Worm (Caenorhabditis elegans): ENCODE measurements around the gene C06H2.7.

C06H2.7 gene

ce11 chrV:11144694-11145093 is at the start of gene C06H2.7:
Gene C06H2.7, minus strand, starts transcription at chrV:11144794.
- TF ChIP-seq mab-5 (tag; optimal IDR thresholded peaks at IDR 0.05) (no peak), ztf-11 (tag; optimal IDR thresholded peaks at IDR 0.05) (no peak), bed-3 (GFP tag; optimal IDR thresholded peaks at IDR 0.05) (no peak), blmp-1 (tag; optimal IDR thresholded peaks at IDR 0.05) (no peak), elt-3 (tag; optimal IDR thresholded peaks at IDR 0.05) (no peak), lsy-2 (tag; optimal IDR thresholded peaks at IDR 0.05) (no peak), mep-1 (tag; optimal IDR thresholded peaks at IDR 0.05) (no peak), ces-1 (GFP tag; optimal IDR thresholded peaks at IDR 0.05) (no peak), ceh-39 (tag; optimal IDR thresholded peaks at IDR 0.05) (no peak)

- TF ChIP-seq zip-8 (tag; optimal IDR thresholded peaks at IDR 0.05) (no peak), ceh-83 (GFP tag; optimal IDR thresholded peaks at IDR 0.05) (no peak), lsy-2 (tag; optimal IDR thresholded peaks at IDR 0.05) (no peak), mab-5 (tag; optimal IDR thresholded peaks at IDR 0.05) (no peak), snpc-4 (tag; optimal IDR thresholded peaks at IDR 0.05) (no peak), pha-4 (tag; optimal IDR thresholded peaks at IDR 0.05) (no peak), mls-2 (tag; optimal IDR thresholded peaks at IDR 0.05) (no peak), sptf-1 (tag; optimal IDR thresholded peaks at IDR 0.05) (no peak), flh-1 (GFP tag; optimal IDR thresholded peaks at IDR 0.05) (no peak), drap-1 (GFP tag; optimal IDR thresholded peaks at IDR 0.05) (no peak), ztf-11 (tag; optimal IDR thresholded peaks at IDR 0.05) (no peak), tbx-8 (GFP tag; optimal IDR thresholded peaks at IDR 0.05) (no peak), elt-1 (tag; optimal IDR thresholded peaks at IDR 0.05; ENCODE audit: borderline replicate concordance, insufficient read depth) (no peak), sem-2 (GFP tag; optimal IDR thresholded peaks at IDR 0.05) (no peak), lin-32 (GFP tag; optimal IDR thresholded peaks at IDR 0.05) (no peak), mep-1 (tag; optimal IDR thresholded peaks at IDR 0.05) (no peak), cnd-1 (tag; optimal IDR thresholded peaks at IDR 0.05) (no peak), nhr-76 (tag; optimal IDR thresholded peaks at IDR 0.05) (no peak), ham-2 (GFP tag; optimal IDR thresholded peaks at IDR 0.05) (no peak)
Observed at ce11 chrV:11190983-11191382, 46.4 kb upstream of the C06H2.7 start, which contains the start of gene lgc-49. Gene lgc-49, plus strand, starts transcription at chrV:11191283.

- TF ChIP-seq blmp-1 (tag; optimal IDR thresholded peaks at IDR 0.05) (no peak), nhr-28 (tag; optimal IDR thresholded peaks at IDR 0.05) (no peak), lsy-2 (tag; optimal IDR thresholded peaks at IDR 0.05) (no peak), nhr-237 (tag; optimal IDR thresholded peaks at IDR 0.05) (no peak), sem-2 (GFP tag; optimal IDR thresholded peaks at IDR 0.05) (no peak), ceh-39 (tag; optimal IDR thresholded peaks at IDR 0.05) (no peak), lin-32 (GFP tag; optimal IDR thresholded peaks at IDR 0.05) (no peak), mls-2 (tag; optimal IDR thresholded peaks at IDR 0.05) (no peak), snpc-4 (tag; optimal IDR thresholded peaks at IDR 0.05) (no peak), flh-1 (GFP tag; optimal IDR thresholded peaks at IDR 0.05) (no peak), ceh-43 (GFP tag; optimal IDR thresholded peaks at IDR 0.05) (no peak), pha-4 (tag; optimal IDR thresholded peaks at IDR 0.05) (no peak), cnd-1 (tag; optimal IDR thresholded peaks at IDR 0.05) (no peak), mab-5 (tag; optimal IDR thresholded peaks at IDR 0.05) (no peak), hlh-1 (tag; optimal IDR thresholded peaks at IDR 0.05) (no peak), ztf-11 (tag; optimal IDR thresholded peaks at IDR 0.05) (no peak)
Observed at ce11 chrV:11182925-11183324, 38.3 kb upstream of the C06H2.7 start, which contains the start of gene cnc-10. Gene cnc-10, plus strand, starts transcription at chrV:11183225.

- TF ChIP-seq sem-2 (GFP tag; optimal IDR thresholded peaks at IDR 0.05) = no peak
Observed at ce11 chrV:11180951-11181350, 36.4 kb upstream of the C06H2.7 start.

- TF ChIP-seq cnd-1 (tag; optimal IDR thresholded peaks at IDR 0.05) (no peak), flh-1 (GFP tag; optimal IDR thresholded peaks at IDR 0.05) (no peak)
Observed at ce11 chrV:11177577-11177976, 33.0 kb upstream of the C06H2.7 start, which contains the start of gene gpa-1. Gene gpa-1, minus strand, starts transcription at chrV:11177677.

- TF ChIP-seq sem-2 (GFP tag; optimal IDR thresholded peaks at IDR 0.05) = peak; percentile 2
Observed at ce11 chrV:11176693-11177304, 32.2 kb upstream of the C06H2.7 start.
